Worm (Caenorhabditis elegans): Measurements from ENCODE around the gene K07C5.2.

- no peak for TF ChIP-seq fkh-10 (GFP tag; optimal IDR thresholded peaks at IDR 0.05)
- TF ChIP-seq ref-2 (tag; optimal IDR thresholded peaks at IDR 0.05): peak; percentile 88
- TF ChIP-seq elt-2 (tag; optimal IDR thresholded peaks at IDR 0.05): peak; percentile 71
- no peak for TF ChIP-seq C38D4.7 (GFP tag; optimal IDR thresholded peaks at IDR 0.05)
- TF ChIP-seq dmd-4 (tag; optimal IDR thresholded peaks at IDR 0.05; ENCODE audit: borderline replicate concordance): no peak
- no peak for TF ChIP-seq hlh-30 (tag; optimal IDR thresholded peaks at IDR 0.05; ENCODE audit: insufficient read depth)
- no peak for TF ChIP-seq K02D7.2 (tag; optimal IDR thresholded peaks at IDR 0.05)
- TF ChIP-seq odd-2 (tag; optimal IDR thresholded peaks at IDR 0.05): no peak
- TF ChIP-seq lim-6 (tag; optimal IDR thresholded peaks at IDR 0.05): peak; percentile 72
- TF ChIP-seq tbx-2 (tag; optimal IDR thresholded peaks at IDR 0.05): peak; percentile 95
- TF ChIP-seq sdc-2 (tag; optimal IDR thresholded peaks at IDR 0.05): peak; percentile 36
- TF ChIP-seq madf-2 (tag; optimal IDR thresholded peaks at IDR 0.05): no peak
These were observed 16.6 kb downstream of the K07C5.2 start, which contains the start of gene sluh-7 for ce11 chrV:10355773-10356335.

Data from whole organism, late embryonic.